Worm (Caenorhabditis elegans): ENCODE data around the gene C27D9.2.

C27D9.2 gene

ce11 chrII:4729733-4730132 is 26.9 kb downstream of the C27D9.2 start, which contains the start of gene F41C3.7:
Gene F41C3.7, plus strand, starts transcription at chrII:4730033.
- TF ChIP-seq dox-1 (GFP tag; IDR thresholded peaks at IDR 0.05), result no peak
- no peak for TF ChIP-seq F39B2.1 (GFP tag; IDR thresholded peaks at IDR 0.05)
- TF ChIP-seq akir-1 (GFP tag; optimal IDR thresholded peaks at IDR 0.05), result no peak
- no peak for TF ChIP-seq K12H6.12 (tag; optimal IDR thresholded peaks at IDR 0.05)
- no peak for TF ChIP-seq madf-8 (GFP tag; conservative IDR thresholded peaks at IDR 0.05)
- TF ChIP-seq aptf-3 (GFP tag; IDR thresholded peaks at IDR 0.05), result no peak
- TF ChIP-seq nhr-120 (GFP tag; IDR thresholded peaks at IDR 0.05), result no peak
- TF ChIP-seq F37B4.10 (GFP tag; IDR thresholded peaks at IDR 0.05), result no peak
- no peak for TF ChIP-seq snpc-4 (GFP tag; optimal IDR thresholded peaks at IDR 0.05)
- no peak for TF ChIP-seq snpc-4 (tag; optimal IDR thresholded peaks at IDR 0.05)
- TF ChIP-seq ZK185.1 (tag; optimal IDR thresholded peaks at IDR 0.05; ENCODE audit: poor library complexity, severe bottlenecking), result no peak
- no peak for TF ChIP-seq nfya-2 (GFP tag; IDR thresholded peaks at IDR 0.05)
- no peak for TF ChIP-seq Y95B8A.8 (GFP tag; IDR thresholded peaks at IDR 0.05)
- TF ChIP-seq Y53F4B.3 (GFP tag; IDR thresholded peaks at IDR 0.05), result no peak

- no peak for TF ChIP-seq egl-18 (GFP tag; IDR thresholded peaks at IDR 0.05)
- no peak for TF ChIP-seq nhr-27 (tag; optimal IDR thresholded peaks at IDR 0.05)
- peak; percentile 94 for TF ChIP-seq nhr-80 (tag; optimal IDR thresholded peaks at IDR 0.05)
- peak; percentile 40 for TF ChIP-seq pha-4 (tag; optimal IDR thresholded peaks at IDR 0.05)
- TF ChIP-seq ccch-3 (GFP tag; optimal IDR thresholded peaks at IDR 0.05), result no peak
- TF ChIP-seq unc-130 (GFP tag; optimal IDR thresholded peaks at IDR 0.05), result no peak
- peak; percentile 27 for TF ChIP-seq lin-40 (tag; optimal IDR thresholded peaks at IDR 0.05)
- TF ChIP-seq madf-3 (GFP tag; IDR thresholded peaks at IDR 0.05), result no peak
- TF ChIP-seq atf-7 (tag; optimal IDR thresholded peaks at IDR 0.05), result no peak
- TF ChIP-seq B0336.3 (GFP tag; IDR thresholded peaks at IDR 0.05), result no peak
- no peak for TF ChIP-seq F33H1.4 (GFP tag; IDR thresholded peaks at IDR 0.05)
- TF ChIP-seq Y53F4B.3 (GFP tag; IDR thresholded peaks at IDR 0.05), result no peak
- no peak for TF ChIP-seq hrde-1 (tag; optimal IDR thresholded peaks at IDR 0.05; ENCODE audit: borderline replicate concordance)
- peak; percentile 17 for TF ChIP-seq attf-5 (GFP tag; optimal IDR thresholded peaks at IDR 0.05)
- no peak for TF ChIP-seq fkh-3 (tag; optimal IDR thresholded peaks at IDR 0.05)
- TF ChIP-seq let-607 (tag; optimal IDR thresholded peaks at IDR 0.05), result peak in 1 of 2 experiments; percentile 54
- TF ChIP-seq ceh-40 (GFP tag; IDR thresholded peaks at IDR 0.05), result no peak
- no peak for TF ChIP-seq bed-2 (GFP tag; IDR thresholded peaks at IDR 0.05)
- TF ChIP-seq hmg-1.2 (GFP tag; IDR thresholded peaks at IDR 0.05), result peak; percentile 53; the same call in 1 of the 2 replicates
- peak; percentile 8 for TF ChIP-seq tlf-1 (GFP tag; optimal IDR thresholded peaks at IDR 0.05)
- TF ChIP-seq tbp1 (GFP tag; optimal IDR thresholded peaks at IDR 0.05), result peak; percentile 19
- peak; percentile 50 for TF ChIP-seq ets-4 (GFP tag; optimal IDR thresholded peaks at IDR 0.05)
Measured at ce11 chrII:4728687-4729086, 28.0 kb downstream of the C27D9.2 start.

ce11 chrII:4727769-4728168 is 28.9 kb downstream of the C27D9.2 start, which contains the start of gene ttr-41:
Gene ttr-41, minus strand, starts transcription at chrII:4727869.
- TF ChIP-seq fkh-3 (tag; optimal IDR thresholded peaks at IDR 0.05), result no peak
- no peak for TF ChIP-seq F23B12.7 (tag; optimal IDR thresholded peaks at IDR 0.05; ENCODE audit: insufficient read depth)
- TF ChIP-seq ztf-28 (GFP tag; IDR thresholded peaks at IDR 0.05), result no peak
- TF ChIP-seq ccch-3 (GFP tag; optimal IDR thresholded peaks at IDR 0.05), result no peak
- TF ChIP-seq ceh-58 (GFP tag; IDR thresholded peaks at IDR 0.05), result no peak
- TF ChIP-seq ztf-18 (tag; optimal IDR thresholded peaks at IDR 0.05), result no peak
- no peak for TF ChIP-seq egrh-3 (GFP tag; IDR thresholded peaks at IDR 0.05)
- no peak for TF ChIP-seq Y53G8AR.9 (GFP tag; conservative IDR thresholded peaks at IDR 0.05)
- no peak for TF ChIP-seq mes-4 (tag; optimal IDR thresholded peaks at IDR 0.05)
- no peak for TF ChIP-seq Y79H2A.3 (GFP tag; conservative IDR thresholded peaks at IDR 0.05)
- no peak for TF ChIP-seq him-1 (tag; optimal IDR thresholded peaks at IDR 0.05)
- no peak for TF ChIP-seq F57C9.4 (tag; optimal IDR thresholded peaks at IDR 0.05)
- no peak for TF ChIP-seq nfya-2 (GFP tag; IDR thresholded peaks at IDR 0.05)
